Fruit fly (Drosophila melanogaster) whole organism, embryonic: ENCODE measurements around the gene Naa20A.
A peak's percentile ranks its signal among the peaks of the same experiment; 100 is the strongest.

Source experiments
- B-H1 ChIP-seq: fragments of 200-800 bp; sonication (Bioruptor generic); IDR thresholded peaks from 3 replicates; pipeline ENCODE4 v1.3.6; 2022; ENCODE audit warnings: missing biosample characterization, missing genetic modification characterization
- CG10654 ChIP-seq: fragments of 200-800 bp; sonication (Bioruptor generic); optimal IDR thresholded peaks from 2 replicates; lab custom pipeline; 2016; ENCODE audit warnings: missing biosample characterization, missing genetic modification characterization
- CG10959 ChIP-seq: fragments of 200-800 bp; sonication (Bioruptor generic); IDR thresholded peaks from 2 replicates; pipeline ENCODE4 v1.3.6; 2022; ENCODE audit warnings: missing biosample characterization, missing genetic modification characterization
- CG11085 ChIP-seq: fragments of 200-800 bp; sonication (Bioruptor generic); IDR thresholded peaks from 2 replicates; pipeline ENCODE4 v1.3.6; 2022; ENCODE audit warnings: missing biosample characterization, missing genetic modification characterization
- CG11093 ChIP-seq: fragments of 200-800 bp; sonication (Bioruptor generic); IDR thresholded peaks from 3 replicates; pipeline ENCODE4 v1.3.6; 2022; ENCODE audit warnings: missing biosample characterization, missing genetic modification characterization
- CG12769 ChIP-seq: fragments of 200-800 bp; sonication (Bioruptor generic); optimal IDR thresholded peaks from 2 replicates; lab custom pipeline; 2019; ENCODE audit warnings: missing biosample characterization, mild to moderate bottlenecking, missing genetic modification characterization, moderate library complexity
- CG14667 ChIP-seq: fragments of 200-800 bp; sonication (Bioruptor generic); IDR thresholded peaks from 2 replicates; pipeline ENCODE4 v1.3.6; 2022; ENCODE audit warnings: missing biosample characterization, missing genetic modification characterization
- CG14965 ChIP-seq: fragments of 200-800 bp; sonication (Bioruptor generic); optimal IDR thresholded peaks from 2 replicates; lab custom pipeline; 2016; ENCODE audit warnings: missing biosample characterization, missing genetic modification characterization, borderline replicate concordance
- CG16779 ChIP-seq: fragments of 200-800 bp; sonication (Bioruptor generic); IDR thresholded peaks from 2 replicates; pipeline ENCODE4 v1.3.6; 2022; ENCODE audit warnings: missing biosample characterization, missing genetic modification characterization
- CG2116 ChIP-seq: fragments of 200-800 bp; sonication (Bioruptor generic); optimal IDR thresholded peaks from 3 replicates; lab custom pipeline; 2018; ENCODE audit warnings: missing biosample characterization, mild to moderate bottlenecking, missing genetic modification characterization
- CG2129 ChIP-seq: fragments of 200-800 bp; sonication (Bioruptor generic); IDR thresholded peaks from 2 replicates; pipeline ENCODE4 v1.3.6; 2022; ENCODE audit warnings: missing biosample characterization, missing genetic modification characterization; ENCODE audit not compliant: partially characterized antibody
- CG31224 ChIP-seq: fragments of 200-800 bp; sonication (Bioruptor generic); IDR thresholded peaks from 2 replicates; pipeline ENCODE4 v1.3.6; 2022; ENCODE audit warnings: missing biosample characterization, missing genetic modification characterization
- CG32767 ChIP-seq: fragments of 200-800 bp; sonication (Bioruptor generic); IDR thresholded peaks from 2 replicates; pipeline ENCODE4 v1.3.6; 2022; ENCODE audit warnings: missing biosample characterization, missing genetic modification characterization
- CG33557 ChIP-seq: fragments of 200-800 bp; sonication (Bioruptor generic); optimal IDR thresholded peaks from 2 replicates; lab custom pipeline; 2019; ENCODE audit warnings: missing biosample characterization, mild to moderate bottlenecking, missing genetic modification characterization, moderate library complexity
- CG3407 ChIP-seq: fragments of 200-800 bp; sonication (Bioruptor generic); optimal IDR thresholded peaks from 2 replicates; lab custom pipeline; 2018; ENCODE audit warnings: missing biosample characterization, mild to moderate bottlenecking, missing genetic modification characterization
- CG34224 ChIP-seq: fragments of 200-800 bp; sonication (Bioruptor generic); IDR thresholded peaks from 3 replicates; pipeline ENCODE4 v1.3.6; 2022; ENCODE audit warnings: missing biosample characterization, missing genetic modification characterization; ENCODE audit not compliant: partially characterized antibody
- CG42726 ChIP-seq: fragments of 200-800 bp; sonication (Bioruptor generic); IDR thresholded peaks from 2 replicates; pipeline ENCODE4 v1.3.6; 2022; ENCODE audit warnings: missing biosample characterization, missing genetic modification characterization; ENCODE audit not compliant: partially characterized antibody
- CG6272 ChIP-seq: fragments of 200-800 bp; sonication (Bioruptor generic); IDR thresholded peaks from 2 replicates; pipeline ENCODE4 v1.3.6; 2022; ENCODE audit warnings: missing biosample characterization, missing genetic modification characterization
- CG8765 ChIP-seq: fragments of 200-800 bp; sonication (Bioruptor generic); IDR thresholded peaks from 2 replicates; pipeline ENCODE4 v1.3.6; 2022; ENCODE audit warnings: missing biosample characterization, missing genetic modification characterization
- Camta ChIP-seq: fragments of 200-800 bp; sonication (Bioruptor generic); optimal IDR thresholded peaks from 2 replicates; lab custom pipeline; 2016; ENCODE audit warnings: missing biosample characterization, missing genetic modification characterization
- D19A ChIP-seq: fragments of 200-800 bp; optimal IDR thresholded peaks from 3 replicates; lab custom pipeline; 2019; ENCODE audit warnings: missing biosample characterization, mild to moderate bottlenecking, missing genetic modification characterization, moderate library complexity
- Dp ChIP-seq: fragments of 200-800 bp; sonication (Bioruptor generic); optimal IDR thresholded peaks from 2 replicates; lab custom pipeline; 2018; ENCODE audit warnings: missing biosample characterization, mild to moderate bottlenecking, missing genetic modification characterization, moderate library complexity
- Drgx ChIP-seq: fragments of 200-800 bp; sonication (Bioruptor generic); IDR thresholded peaks from 2 replicates; pipeline ENCODE4 v1.3.6; 2022; ENCODE audit warnings: missing biosample characterization, missing genetic modification characterization
- Ets97D ChIP-seq: fragments of 200-800 bp; sonication (Bioruptor generic); optimal IDR thresholded peaks from 3 replicates; lab custom pipeline; 2016; ENCODE audit warnings: missing biosample characterization, missing genetic modification characterization
- GATAe ChIP-seq: fragments of 200-800 bp; sonication (Bioruptor generic); conservative IDR thresholded peaks from 2 replicates; pipeline ENCODE4 v1.3.6; 2022; ENCODE audit warnings: missing biosample characterization, missing genetic modification characterization
- H2.0 ChIP-seq: fragments of 200-800 bp; sonication (Bioruptor generic); IDR thresholded peaks from 2 replicates; pipeline ENCODE4 v1.3.6; 2022; ENCODE audit warnings: missing biosample characterization, missing genetic modification characterization
- HLHmδ ChIP-seq: fragments of 200-800 bp; sonication (Bioruptor generic); optimal IDR thresholded peaks from 2 replicates; lab custom pipeline; 2018; ENCODE audit warnings: missing biosample characterization, mild to moderate bottlenecking, missing genetic modification characterization, moderate library complexity
- Lhr ChIP-seq: fragments of 200-800 bp; sonication (Bioruptor generic); optimal IDR thresholded peaks from 3 replicates; lab custom pipeline; 2017; ENCODE audit warnings: mild to moderate bottlenecking, missing biosample characterization, missing genetic modification reagents, missing genetic modification characterization
- Myb ChIP-seq: fragments of 200-800 bp; sonication (Bioruptor generic); optimal IDR thresholded peaks from 2 replicates; lab custom pipeline; 2016; ENCODE audit warnings: missing biosample characterization, missing genetic modification characterization
- Ptx1 ChIP-seq: fragments of 200-800 bp; sonication (Bioruptor generic); IDR thresholded peaks from 2 replicates; pipeline ENCODE4 v1.3.6; 2022; ENCODE audit warnings: missing biosample characterization, missing genetic modification characterization
- Usf ChIP-seq: fragments of 200-800 bp; sonication (Bioruptor generic); optimal IDR thresholded peaks from 2 replicates; lab custom pipeline; 2017; ENCODE audit warnings: missing genotype, missing biosample characterization, missing genetic modification characterization
- ara ChIP-seq: fragments of 200-800 bp; sonication (Bioruptor generic); IDR thresholded peaks from 2 replicates; pipeline ENCODE4 v1.3.6; 2022; ENCODE audit warnings: missing biosample characterization, missing genetic modification characterization
- ase ChIP-seq: fragments of 200-800 bp; sonication (Bioruptor generic); IDR thresholded peaks from 3 replicates; pipeline ENCODE4 v1.3.6; 2022; ENCODE audit warnings: missing biosample characterization, missing genetic modification characterization
- az2 ChIP-seq: fragments of 200-800 bp; sonication (Bioruptor generic); optimal IDR thresholded peaks from 3 replicates; lab custom pipeline; 2016; ENCODE audit warnings: missing biosample characterization, missing genetic modification characterization
- br ChIP-seq: fragments of >200 bp; optimal IDR thresholded peaks from 2 replicates; lab custom pipeline; 2017
- dan ChIP-seq: fragments of 200-800 bp; sonication (Bioruptor generic); IDR thresholded peaks from 2 replicates; pipeline ENCODE4 v1.3.6; 2022; ENCODE audit warnings: missing biosample characterization, missing genetic modification characterization
- esg ChIP-seq: fragments of 200-800 bp; sonication (Bioruptor generic); conservative IDR thresholded peaks from 2 replicates; pipeline ENCODE4 v1.3.6; 2022; ENCODE audit warnings: missing biosample characterization, missing genetic modification characterization
- ftz-f1 ChIP-seq: fragments of 200-800 bp; sonication (Bioruptor generic); optimal IDR thresholded peaks from 2 replicates; lab custom pipeline; 2016; ENCODE audit warnings: missing biosample characterization, missing genetic modification characterization
- grn ChIP-seq: fragments of 200-800 bp; sonication (Bioruptor generic); optimal IDR thresholded peaks from 3 replicates; lab custom pipeline; 2017; ENCODE audit warnings: missing biosample characterization, missing genetic modification characterization
- gro ChIP-seq: fragments of 200-800 bp; sonication (Bioruptor generic); optimal IDR thresholded peaks from 2 replicates; lab custom pipeline; 2016; ENCODE audit warnings: missing biosample characterization, missing genetic modification characterization
- hkb ChIP-seq, 2 experiments: fragments of 200-800 bp in 1 of 2; fragments of >200 bp in 1 of 2; sonication (Bioruptor generic) in 1 of 2; IDR thresholded peaks in 1 of 2; optimal IDR thresholded peaks in 1 of 2; 2 replicates each; pipeline versions ENCODE4 v1.3.6 to Lab custom; 2017 to 2022; ENCODE audit warnings: missing biosample characterization in 1 of 2, missing genetic modification characterization in 1 of 2
- jumu ChIP-seq: fragments of 200-800 bp; sonication (Bioruptor generic); optimal IDR thresholded peaks from 3 replicates; lab custom pipeline; 2016; ENCODE audit warnings: missing biosample characterization, missing genetic modification characterization
- kni ChIP-seq: fragments of 200-800 bp; sonication (Bioruptor generic); optimal IDR thresholded peaks from 3 replicates; lab custom pipeline; 2017; ENCODE audit warnings: mild to moderate bottlenecking, missing biosample characterization, missing genetic modification reagents, missing genetic modification characterization
- nerfin-2 ChIP-seq: fragments of 200-800 bp; sonication (Bioruptor generic); IDR thresholded peaks from 2 replicates; pipeline ENCODE4 v1.3.6; 2022; ENCODE audit warnings: missing biosample characterization, missing genetic modification characterization; ENCODE audit not compliant: partially characterized antibody
- nmo ChIP-seq: fragments of 200-800 bp; sonication (Bioruptor generic); optimal IDR thresholded peaks from 2 replicates; lab custom pipeline; 2018; ENCODE audit warnings: missing biosample characterization, mild to moderate bottlenecking, missing genetic modification characterization, moderate library complexity
- pfk ChIP-seq: fragments of 200-800 bp; sonication (Bioruptor generic); optimal IDR thresholded peaks from 2 replicates; lab custom pipeline; 2018; ENCODE audit warnings: missing biosample characterization, mild to moderate bottlenecking, missing genetic modification characterization, moderate library complexity
- pho ChIP-seq: fragments of 200-800 bp; sonication (Bioruptor generic); optimal IDR thresholded peaks from 2 replicates; lab custom pipeline; 2016; ENCODE audit warnings: missing biosample characterization, missing genetic modification characterization
- ranshi ChIP-seq: fragments of 200-800 bp; sonication (Bioruptor generic); IDR thresholded peaks from 2 replicates; pipeline ENCODE4 v1.3.6; 2022; ENCODE audit warnings: missing biosample characterization, missing genetic modification characterization
- rib ChIP-seq: fragments of 200-800 bp; sonication (Bioruptor generic); IDR thresholded peaks from 2 replicates; pipeline ENCODE4 v1.3.6; 2022; ENCODE audit warnings: missing biosample characterization, missing genetic modification characterization
- slou ChIP-seq: fragments of 200-800 bp; sonication (Bioruptor generic); optimal IDR thresholded peaks from 3 replicates; lab custom pipeline; 2016; ENCODE audit warnings: missing biosample characterization, missing genetic modification characterization
- unc-4 ChIP-seq: fragments of 200-800 bp; sonication (Bioruptor generic); IDR thresholded peaks from 2 replicates; pipeline ENCODE4 v1.3.6; 2022; ENCODE audit warnings: missing biosample characterization, missing genetic modification characterization; ENCODE audit not compliant: partially characterized antibody

The Naa20A gene

DNA sequence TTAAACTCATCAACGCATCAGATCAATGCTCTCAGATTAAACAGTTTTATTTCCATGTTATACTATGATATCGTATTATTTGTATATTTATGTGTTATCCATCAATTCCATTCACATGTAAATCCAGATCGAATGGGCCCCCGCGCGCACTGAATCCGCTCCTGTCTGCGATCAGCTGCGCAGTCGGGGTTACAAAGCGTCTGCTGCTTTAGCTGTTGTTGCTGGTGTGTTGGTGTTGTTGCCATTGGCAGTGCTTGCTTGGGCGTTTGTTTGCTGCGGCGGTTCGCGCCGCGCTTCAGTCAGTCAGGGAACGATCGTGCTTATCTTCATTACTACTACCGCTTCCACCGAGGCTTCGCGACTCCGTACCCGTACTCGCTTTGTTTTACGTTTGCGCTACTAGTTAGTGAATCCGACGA lies 44.1 kb upstream of the Naa20A start, which contains the start of gene Zw (continued):
- no peak for TF ChIP-seq Ets97D
- no peak for TF ChIP-seq CG14965 (GFP tag; lab: Kevin White, UChicago)
- TF ChIP-seq ase (GFP tag; lab: Robert Waterston, UW): peak; percentile 46; the same call in 1 of the 3 replicates
- no peak for TF ChIP-seq grn (GFP tag; lab: Kevin White, UChicago)
- TF ChIP-seq CG3407 (GFP tag; lab: Kevin White, UChicago): no peak
- no peak for TF ChIP-seq Camta (GFP tag; lab: Kevin White, UChicago)
- TF ChIP-seq hkb (optimal IDR thresholded peaks at IDR 0.05; lab: Kevin White, UChicago): no peak
- TF ChIP-seq hkb (GFP tag; IDR thresholded peaks at IDR 0.05; lab: Robert Waterston, UW): peak; percentile 27; the same call in 1 of the 2 replicates
- TF ChIP-seq CG12769: peak; percentile 60
- TF ChIP-seq CG31224: 0 out of 2 replicates have a peak, but pooled peaks have one; percentile 38
- peak; percentile 53 for TF ChIP-seq gro (GFP tag; lab: Kevin White, UChicago)
- no peak for TF ChIP-seq unc-4 (GFP tag; lab: Robert Waterston, UW)
- no peak for TF ChIP-seq CG2116
- TF ChIP-seq Ptx1 (GFP tag; lab: Robert Waterston, UW): peak; percentile 73
- TF ChIP-seq GATAe (GFP tag; lab: Robert Waterston, UW): peak; percentile 13; the same call in 1 of the 2 replicates
- TF ChIP-seq ara (GFP tag; lab: Robert Waterston, UW): peak; percentile 36; the same call in 1 of the 2 replicates
- TF ChIP-seq H2.0 (GFP tag; lab: Robert Waterston, UW): peak; percentile 51; the same call in 1 of the 2 replicates
- TF ChIP-seq esg (GFP tag; lab: Robert Waterston, UW): peak; percentile 48
- no peak for TF ChIP-seq nerfin-2 (GFP tag; lab: Robert Waterston, UW)
- TF ChIP-seq pho (GFP tag; lab: Kevin White, UChicago): no peak
- TF ChIP-seq ftz-f1 (GFP tag; lab: Kevin White, UChicago): no peak
- 0 out of 2 replicates have a peak, but pooled peaks have one; percentile 27 for TF ChIP-seq rib (GFP tag; lab: Robert Waterston, UW)
- peak; percentile 29 for TF ChIP-seq CG33557 (GFP tag; lab: Kevin White, UChicago)
- no peak for TF ChIP-seq slou (GFP tag; lab: Kevin White, UChicago)
- TF ChIP-seq CG42726: no peak
- no peak for TF ChIP-seq CG16779
- TF ChIP-seq, all 482 proteins: peak for 231

DNA sequence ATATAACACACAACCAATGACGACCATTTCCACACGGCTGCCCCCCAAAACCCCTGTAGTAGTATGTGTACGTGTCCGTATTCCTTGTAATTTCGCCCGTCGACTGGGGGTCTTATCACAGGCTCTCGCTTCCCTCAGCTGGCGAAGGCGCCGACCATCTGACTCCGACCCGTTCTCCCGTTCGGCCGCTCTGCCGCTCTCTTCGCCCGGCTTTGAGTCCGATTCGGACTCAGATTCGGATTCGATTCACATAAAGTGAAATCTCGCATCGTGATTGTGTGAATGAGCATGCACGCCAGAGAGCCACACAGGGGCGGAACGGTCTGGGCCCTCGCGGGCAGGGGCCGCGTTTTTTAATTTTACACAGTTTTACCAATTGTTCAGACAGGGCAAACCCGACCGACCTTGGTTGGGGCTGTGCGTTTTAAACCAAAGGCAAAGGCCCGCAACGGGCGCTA lies 42.8 kb upstream of the Naa20A start:
- TF ChIP-seq az2 (GFP tag; lab: Kevin White, UChicago): peak; percentile 7
- TF ChIP-seq Usf (GFP tag; lab: Kevin White, UChicago): no peak
- no peak for TF ChIP-seq CG2129 (GFP tag; lab: Robert Waterston, UW)
- TF ChIP-seq dan (GFP tag; lab: Robert Waterston, UW): no peak
- TF ChIP-seq CG34224 (GFP tag; lab: Robert Waterston, UW): no peak
- no peak for TF ChIP-seq Dp (GFP tag; lab: Kevin White, UChicago)
- TF ChIP-seq CG10654: no peak
- TF ChIP-seq D19A: no peak
- 0 out of 2 replicates have a peak, but pooled peaks have one; percentile 6 for TF ChIP-seq CG8765
- 0 out of 2 replicates have a peak, but pooled peaks have one; percentile 13 for TF ChIP-seq CG11085
- TF ChIP-seq HLHmδ (GFP tag; lab: Kevin White, UChicago): no peak
- TF ChIP-seq CG6272 (GFP tag; lab: Robert Waterston, UW): peak; percentile 71
- no peak for TF ChIP-seq Lhr (GFP tag; lab: Kevin White, UChicago)
- TF ChIP-seq CG11093 (GFP tag; lab: Robert Waterston, UW): peak; percentile 64; the same call in 1 of the 3 replicates
- no peak for TF ChIP-seq pfk (GFP tag; lab: Kevin White, UChicago)
- peak; percentile 35; the same call in 1 of the 2 replicates for TF ChIP-seq CG14667 (GFP tag; lab: Robert Waterston, UW)
- no peak for TF ChIP-seq B-H1 (GFP tag; lab: Robert Waterston, UW)
- peak; percentile 63 for TF ChIP-seq ranshi (GFP tag; lab: Robert Waterston, UW)
- no peak for TF ChIP-seq Myb (GFP tag; lab: Kevin White, UChicago)
- TF ChIP-seq br (lab: Kevin White, UChicago): no peak
- TF ChIP-seq CG10959 (GFP tag; lab: Robert Waterston, UW): no peak
- TF ChIP-seq nmo (GFP tag; lab: Kevin White, UChicago): peak; percentile 5
- TF ChIP-seq CG32767: no peak
- TF ChIP-seq Drgx (GFP tag; lab: Robert Waterston, UW): peak; percentile 46; the same call in 1 of the 2 replicates
- TF ChIP-seq kni (GFP tag; lab: Kevin White, UChicago): peak; percentile 38
- peak; percentile 27 for TF ChIP-seq jumu (GFP tag; lab: Kevin White, UChicago)
